Fruit fly (Drosophila melanogaster) whole organism: ENCODE measurements around the gene eRF3.

ENCODE experiments used
- CG8478 ChIP-seq: fragments of >200 bp; optimal IDR thresholded peaks from 2 replicates; lab custom pipeline; 2018; ENCODE audit warnings: inconsistent platforms
- Dll ChIP-seq: fragments of >200 bp; optimal IDR thresholded peaks from 2 replicates; lab custom pipeline; 2017
- EcR ChIP-seq, 2 experiments: fragments of >200 bp; optimal IDR thresholded peaks; 2 replicates each; lab custom pipeline; 2017; ENCODE audit warnings: missing biosample characterization in 2 of 2, missing genetic modification characterization in 2 of 2, missing genetic modification reagents in 2 of 2
- pan ChIP-seq: fragments of >200 bp; optimal IDR thresholded peaks from 2 replicates; lab custom pipeline; 2017
- usp ChIP-seq: fragments of >200 bp; optimal IDR thresholded peaks from 2 replicates; lab custom pipeline; 2017; ENCODE audit warnings: missing biosample characterization, missing genetic modification characterization, mixed read lengths

- no peak for TF ChIP-seq pan (lab: Kevin White, UChicago)
- TF ChIP-seq usp (GFP tag; lab: Kevin White, UChicago), result no peak
- no peak for TF ChIP-seq Dll
- no peak for TF ChIP-seq EcR (GFP tag; optimal IDR thresholded peaks at IDR 0.05; lab: Kevin White, UChicago)
- no peak for TF ChIP-seq CG8478
Measured at dm6 chr2L:12392406-12392805, 41.8 kb upstream of the eRF3 start.
